Fruit fly (Drosophila melanogaster) whole organism, embryonic: ENCODE data around the gene CG5225.

Experiments used
- Atf-2 ChIP-seq: fragments of 200-800 bp; sonication (Bioruptor generic); optimal IDR thresholded peaks from 2 replicates; lab custom pipeline; 2016; ENCODE audit warnings: missing biosample characterization, missing genetic modification characterization
- CG10979 ChIP-seq: fragments of 200-800 bp; sonication (Bioruptor generic); optimal IDR thresholded peaks from 2 replicates; lab custom pipeline; 2018; ENCODE audit warnings: missing biosample characterization, mild to moderate bottlenecking, missing genetic modification characterization, moderate library complexity
- CG11398 ChIP-seq: fragments of 200-800 bp; sonication (Bioruptor generic); optimal IDR thresholded peaks from 2 replicates; lab custom pipeline; 2016; ENCODE audit warnings: missing biosample characterization, missing genetic modification characterization
- CG12744 ChIP-seq: fragments of 200-800 bp; sonication (Bioruptor generic); optimal IDR thresholded peaks from 2 replicates; lab custom pipeline; 2016; ENCODE audit warnings: missing biosample characterization, missing genetic modification characterization
- CG13624 ChIP-seq: fragments of 200-800 bp; sonication (Bioruptor generic); optimal IDR thresholded peaks from 2 replicates; lab custom pipeline; 2016; ENCODE audit warnings: missing biosample characterization, missing genetic modification characterization
- CG1529 ChIP-seq: fragments of 200-800 bp; sonication (Bioruptor generic); optimal IDR thresholded peaks from 3 replicates; lab custom pipeline; 2018; ENCODE audit warnings: missing biosample characterization, missing genetic modification characterization
- CG16813 ChIP-seq: fragments of 200-800 bp; sonication (Bioruptor generic); IDR thresholded peaks from 3 replicates; pipeline ENCODE4 v1.3.6; 2022; ENCODE audit warnings: missing biosample characterization, missing genetic modification characterization; ENCODE audit not compliant: partially characterized antibody
- CG16863 ChIP-seq: fragments of 200-800 bp; sonication (Bioruptor generic); optimal IDR thresholded peaks from 3 replicates; lab custom pipeline; 2016; ENCODE audit warnings: missing biosample characterization, missing genetic modification characterization
- CG17359 ChIP-seq: fragments of 200-800 bp; sonication (Bioruptor generic); optimal IDR thresholded peaks from 3 replicates; lab custom pipeline; 2018; ENCODE audit warnings: missing biosample characterization, mild to moderate bottlenecking, missing genetic modification characterization, moderate library complexity
- CG2116 ChIP-seq: fragments of 200-800 bp; sonication (Bioruptor generic); optimal IDR thresholded peaks from 3 replicates; lab custom pipeline; 2018; ENCODE audit warnings: missing biosample characterization, mild to moderate bottlenecking, missing genetic modification characterization
- CG2120 ChIP-seq: fragments of 200-800 bp; sonication (Bioruptor generic); optimal IDR thresholded peaks from 3 replicates; lab custom pipeline; 2016; ENCODE audit warnings: missing biosample characterization, missing genetic modification characterization
- CG30403 ChIP-seq: fragments of 200-800 bp; sonication (Bioruptor generic); optimal IDR thresholded peaks from 3 replicates; lab custom pipeline; 2016; ENCODE audit warnings: missing biosample characterization, missing genetic modification characterization
- CG3995 ChIP-seq: fragments of 200-800 bp; sonication (Bioruptor generic); optimal IDR thresholded peaks from 3 replicates; lab custom pipeline; 2016; ENCODE audit warnings: missing biosample characterization, missing genetic modification characterization
- CG5953 ChIP-seq: fragments of 200-800 bp; sonication (Bioruptor generic); IDR thresholded peaks from 2 replicates; pipeline ENCODE4 v1.3.6; 2022; ENCODE audit warnings: missing biosample characterization, missing genetic modification characterization
- CG6791 ChIP-seq: fragments of 200-800 bp; sonication (Bioruptor generic); IDR thresholded peaks from 3 replicates; pipeline ENCODE4 v1.3.6; 2022; ENCODE audit warnings: missing biosample characterization, missing genetic modification characterization; ENCODE audit not compliant: partially characterized antibody
- CG7372 ChIP-seq: fragments of 200-800 bp; sonication (Bioruptor generic); IDR thresholded peaks from 2 replicates; pipeline ENCODE4 v1.3.6; 2022; ENCODE audit warnings: missing biosample characterization, missing genetic modification characterization
- CG9817 ChIP-seq: fragments of 200-800 bp; sonication (Bioruptor generic); optimal IDR thresholded peaks from 2 replicates; lab custom pipeline; 2018; ENCODE audit warnings: missing biosample characterization, mild to moderate bottlenecking, missing genetic modification characterization, moderate library complexity
- CrebB ChIP-seq: fragments of 200-800 bp; sonication (Bioruptor generic); optimal IDR thresholded peaks from 3 replicates; lab custom pipeline; 2018; ENCODE audit warnings: missing biosample characterization, mild to moderate bottlenecking, missing genetic modification characterization
- D19A ChIP-seq: fragments of 200-800 bp; optimal IDR thresholded peaks from 3 replicates; lab custom pipeline; 2019; ENCODE audit warnings: missing biosample characterization, mild to moderate bottlenecking, missing genetic modification characterization, moderate library complexity
- ERR ChIP-seq: fragments of 200-800 bp; sonication (Bioruptor generic); optimal IDR thresholded peaks from 2 replicates; lab custom pipeline; 2016; ENCODE audit warnings: missing biosample characterization, missing genetic modification characterization
- HLH4C ChIP-seq: fragments of 200-800 bp; sonication (Bioruptor generic); IDR thresholded peaks from 3 replicates; pipeline ENCODE4 v1.3.6; 2022; ENCODE audit warnings: missing biosample characterization, missing genetic modification characterization; ENCODE audit not compliant: partially characterized antibody
- Hmr ChIP-seq: fragments of 200-800 bp; sonication (Bioruptor generic); optimal IDR thresholded peaks from 3 replicates; lab custom pipeline; 2017; ENCODE audit warnings: mild to moderate bottlenecking, missing biosample characterization, missing genetic modification reagents, missing genetic modification characterization
- Max ChIP-seq: fragments of 200-800 bp; sonication (Bioruptor generic); optimal IDR thresholded peaks from 2 replicates; lab custom pipeline; 2016; ENCODE audit warnings: missing biosample characterization, mild to moderate bottlenecking, missing genetic modification characterization
- Nf-YC ChIP-seq: fragments of 200-800 bp; optimal IDR thresholded peaks from 3 replicates; lab custom pipeline; 2019; ENCODE audit warnings: missing biosample characterization, mild to moderate bottlenecking, missing genetic modification characterization, moderate library complexity
- Scr ChIP-seq: fragments of 200-800 bp; sonication (Bioruptor generic); IDR thresholded peaks from 2 replicates; pipeline ENCODE4 v1.3.6; 2022; ENCODE audit warnings: missing biosample characterization, missing genetic modification characterization; ENCODE audit not compliant: partially characterized antibody
- Sry-β ChIP-seq: fragments of 200-800 bp; sonication (Bioruptor generic); optimal IDR thresholded peaks from 2 replicates; lab custom pipeline; 2018; ENCODE audit warnings: missing biosample characterization, mild to moderate bottlenecking, missing genetic modification characterization, moderate library complexity
- abd-A ChIP-seq: fragments of 200-800 bp; sonication (Bioruptor generic); optimal IDR thresholded peaks from 3 replicates; lab custom pipeline; 2019; ENCODE audit warnings: missing biosample characterization, mild to moderate bottlenecking, missing genetic modification characterization, moderate library complexity
- amos ChIP-seq: fragments of 200-800 bp; sonication (Bioruptor generic); IDR thresholded peaks from 2 replicates; pipeline ENCODE4 v1.3.6; 2022; ENCODE audit warnings: missing biosample characterization, missing genetic modification characterization; ENCODE audit not compliant: partially characterized antibody
- bbx ChIP-seq: fragments of 200-800 bp; sonication (Bioruptor generic); IDR thresholded peaks from 2 replicates; pipeline ENCODE4 v1.3.6; 2022; ENCODE audit warnings: missing biosample characterization, missing genetic modification characterization; ENCODE audit not compliant: partially characterized antibody
- cad ChIP-seq: fragments of >200 bp; optimal IDR thresholded peaks from 2 replicates; lab custom pipeline; 2017; ENCODE audit warnings: missing biosample characterization, missing genetic modification characterization
- crol ChIP-seq: fragments of 200-800 bp; sonication (Bioruptor generic); IDR thresholded peaks from 2 replicates; pipeline ENCODE4 v1.3.6; 2022; ENCODE audit warnings: missing biosample characterization, missing genetic modification characterization
- ems ChIP-seq: fragments of 200-800 bp; sonication (Bioruptor generic); optimal IDR thresholded peaks from 3 replicates; lab custom pipeline; 2016; ENCODE audit warnings: missing biosample characterization, missing genetic modification characterization
- gsb-n ChIP-seq: fragments of 200-800 bp; sonication (Bioruptor generic); optimal IDR thresholded peaks from 3 replicates; lab custom pipeline; 2018; ENCODE audit warnings: missing biosample characterization, mild to moderate bottlenecking, missing genetic modification characterization
- hbn ChIP-seq: fragments of 200-800 bp; sonication (Bioruptor generic); IDR thresholded peaks from 2 replicates; pipeline ENCODE4 v1.3.6; 2022; ENCODE audit warnings: missing biosample characterization, missing genetic modification characterization; ENCODE audit not compliant: partially characterized antibody
- inv ChIP-seq: fragments of 200-800 bp; sonication (Bioruptor generic); IDR thresholded peaks from 2 replicates; pipeline ENCODE4 v1.3.6; 2022; ENCODE audit warnings: missing biosample characterization, missing genetic modification characterization; ENCODE audit not compliant: partially characterized antibody
- lbe ChIP-seq: fragments of 200-800 bp; sonication (Bioruptor generic); optimal IDR thresholded peaks from 2 replicates; lab custom pipeline; 2016; ENCODE audit warnings: missing biosample characterization, mild to moderate bottlenecking, missing genetic modification characterization
- lmd ChIP-seq: fragments of 200-800 bp; sonication (Bioruptor generic); IDR thresholded peaks from 2 replicates; pipeline ENCODE4 v1.3.6; 2022; ENCODE audit warnings: missing biosample characterization, missing genetic modification characterization
- luna ChIP-seq: fragments of 200-800 bp; sonication (Bioruptor generic); optimal IDR thresholded peaks from 2 replicates; lab custom pipeline; 2016; ENCODE audit warnings: missing biosample characterization, missing genetic modification characterization
- mirr ChIP-seq: fragments of 200-800 bp; sonication (Bioruptor generic); optimal IDR thresholded peaks from 3 replicates; lab custom pipeline; 2018; ENCODE audit warnings: missing biosample characterization, mild to moderate bottlenecking, missing genetic modification characterization
- row ChIP-seq: fragments of 200-800 bp; sonication (Bioruptor generic); IDR thresholded peaks from 3 replicates; pipeline ENCODE4 v1.3.6; 2022; ENCODE audit warnings: missing biosample characterization, missing genetic modification characterization
- slbo ChIP-seq: fragments of 200-800 bp; sonication (Bioruptor generic); IDR thresholded peaks from 2 replicates; pipeline ENCODE4 v1.3.6; 2022; ENCODE audit warnings: missing biosample characterization, missing genetic modification characterization
- sna ChIP-seq: fragments of 200-800 bp; sonication (Bioruptor generic); IDR thresholded peaks from 2 replicates; pipeline ENCODE4 v1.3.6; 2022; ENCODE audit warnings: missing biosample characterization, missing genetic modification characterization; ENCODE audit not compliant: partially characterized antibody
- stwl ChIP-seq: fragments of 200-800 bp; sonication (Bioruptor generic); optimal IDR thresholded peaks from 3 replicates; lab custom pipeline; 2018; ENCODE audit warnings: missing biosample characterization, mild to moderate bottlenecking, missing genetic modification characterization, moderate library complexity
- tin ChIP-seq: fragments of 200-800 bp; sonication (Bioruptor generic); optimal IDR thresholded peaks from 3 replicates; lab custom pipeline; 2016; ENCODE audit warnings: missing biosample characterization, missing genetic modification characterization

The CG5225 gene

DNA sequence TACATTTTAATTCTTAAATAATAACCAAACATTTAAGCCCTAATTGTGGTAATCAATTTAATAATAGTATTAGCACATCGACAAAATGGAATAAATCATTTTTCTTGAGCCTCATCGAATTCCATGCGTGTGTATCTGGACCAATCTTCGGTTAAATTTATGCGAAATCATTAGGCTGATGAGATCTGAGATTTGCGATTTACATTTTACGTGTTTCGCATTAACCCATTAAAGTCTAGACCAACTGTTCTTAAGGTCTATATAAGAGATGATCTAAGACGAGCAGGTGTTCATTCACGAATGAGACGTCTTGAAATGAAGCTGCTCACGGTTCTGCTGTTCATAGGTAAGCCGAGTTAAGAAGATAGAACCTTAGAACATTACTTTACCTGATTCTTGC is 3.0 kb downstream of the CG5225 start, which contains the start of gene CG31268:
CG31268 (plus strand) TSS at position 301 of the 400 bp plus-strand sequence.
- TF ChIP-seq CrebB (tag; lab: Kevin White, UChicago) (no peak), Nf-YC (tag; lab: Kevin White, UChicago) (no peak), CG12744 (GFP tag; lab: Kevin White, UChicago) (no peak), D19A (no peak), amos (GFP tag; lab: Robert Waterston, UW) (no peak)
- TF ChIP-seq, all 482 proteins: peak for 0

DNA sequence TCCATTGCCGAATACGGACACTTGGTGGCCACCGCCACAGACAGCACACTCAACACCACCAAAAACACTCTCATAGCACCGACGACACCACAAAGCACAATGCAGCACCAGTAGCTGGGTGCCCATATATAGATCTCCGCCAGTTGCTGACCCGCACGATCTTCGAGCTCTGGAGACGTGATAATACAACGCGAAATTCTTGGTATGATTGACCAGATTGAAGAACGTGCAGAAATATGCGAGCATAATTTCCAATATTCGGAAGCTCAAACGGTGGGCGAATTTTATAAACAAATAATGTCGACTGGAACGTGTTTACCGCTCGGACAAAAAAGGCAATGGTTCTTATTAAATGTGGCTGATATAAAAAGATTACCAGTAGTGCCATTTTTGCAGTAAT is 7.5 kb downstream of the CG5225 start, which contains the start of gene CG4009:
CG4009 (minus strand) TSS at position 101 of the 400 bp plus-strand sequence.
- no peak for TF ChIP-seq hbn (GFP tag; lab: Robert Waterston, UW)
- TF ChIP-seq slbo (GFP tag; lab: Robert Waterston, UW), result no peak
- no peak for TF ChIP-seq Hmr (GFP tag; lab: Kevin White, UChicago)
- no peak for TF ChIP-seq crol (GFP tag; lab: Robert Waterston, UW)
- TF ChIP-seq abd-A (tag; lab: Kevin White, UChicago), result no peak
- no peak for TF ChIP-seq CG17359
- TF ChIP-seq amos (GFP tag; lab: Robert Waterston, UW), result no peak
- TF ChIP-seq CG16863, result no peak
- TF ChIP-seq cad (GFP tag; lab: Kevin White, UChicago), result no peak
- no peak for TF ChIP-seq Max (GFP tag; lab: Kevin White, UChicago)

DNA sequence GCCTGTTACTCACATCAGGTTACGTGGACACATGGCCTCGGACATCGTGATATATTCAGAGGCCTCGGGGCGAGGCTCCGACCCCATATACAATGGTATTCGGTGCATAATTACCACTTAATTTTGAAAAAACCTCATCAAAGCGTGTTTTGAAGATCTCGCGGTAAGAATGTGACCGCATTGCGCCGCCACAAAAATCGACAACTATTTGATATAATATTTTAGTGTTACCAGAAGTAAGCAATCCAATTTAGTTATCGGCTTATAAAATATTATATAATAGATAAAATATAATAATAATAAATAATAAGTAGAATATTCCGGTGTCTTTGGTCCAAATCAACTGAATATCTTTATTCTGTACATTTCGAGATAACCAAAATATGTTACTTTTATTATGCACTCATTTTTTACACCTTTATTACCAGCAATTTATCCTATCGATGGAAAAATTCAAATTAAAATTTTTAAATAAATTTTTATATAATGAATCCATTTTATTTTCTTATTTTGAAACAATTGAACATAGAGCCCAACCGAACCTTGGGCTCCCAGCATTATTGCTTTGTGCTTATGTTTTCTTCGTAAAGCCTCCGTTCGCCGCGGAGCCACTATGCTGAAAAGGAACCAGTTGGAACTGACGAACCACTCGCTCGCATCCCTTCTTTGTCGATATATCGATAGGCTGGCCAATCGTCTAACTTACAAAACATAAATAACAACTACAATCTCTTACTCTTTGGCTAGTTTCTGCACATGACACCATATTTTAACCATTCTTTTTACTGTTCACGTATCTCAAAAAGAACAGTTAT is 11.7 kb downstream of the CG5225 start, which contains the start of the genes CG18213 and Trm7-32:
CG18213 (minus strand) TSS at position 211 of the 815 bp plus-strand sequence.
Trm7-32 (plus strand) TSS at position 690 of the 815 bp plus-strand sequence.
- no peak for TF ChIP-seq gsb-n (tag; lab: Kevin White, UChicago)
- TF ChIP-seq CG5953 (GFP tag; lab: Robert Waterston, UW), result no peak
- TF ChIP-seq row (GFP tag; lab: Robert Waterston, UW), result peak; percentile 89
- TF ChIP-seq tin (GFP tag; lab: Kevin White, UChicago), result peak; percentile 18
- TF ChIP-seq CG1529 (GFP tag; lab: Kevin White, UChicago), result no peak
- no peak for TF ChIP-seq Atf-2
- peak; percentile 72 for TF ChIP-seq hbn (GFP tag; lab: Robert Waterston, UW)
- TF ChIP-seq luna (GFP tag; lab: Kevin White, UChicago), result peak; percentile 3
- no peak for TF ChIP-seq mirr
- peak; percentile 35 for TF ChIP-seq CG9817
- TF ChIP-seq inv (GFP tag; lab: Robert Waterston, UW), result peak; percentile 79
- TF ChIP-seq CG3995, result peak; percentile 12
- TF ChIP-seq ERR, result no peak
- TF ChIP-seq CG11398, result no peak
- peak; percentile 58 for TF ChIP-seq Sry-β (GFP tag; lab: Kevin White, UChicago)
- peak; percentile 84 for TF ChIP-seq CG16813 (GFP tag; lab: Robert Waterston, UW)
- TF ChIP-seq CG30403, result peak; percentile 4
- peak; percentile 12 for TF ChIP-seq ems
- peak; percentile 10; the same call in 1 of the 2 replicates for TF ChIP-seq CG7372 (GFP tag; lab: Robert Waterston, UW)
- TF ChIP-seq bbx (GFP tag; lab: Robert Waterston, UW), result peak; percentile 89
- TF ChIP-seq lmd (GFP tag; lab: Robert Waterston, UW), result no peak; the same call in 1 of the 2 replicates
- peak; percentile 80 for TF ChIP-seq sna (GFP tag; lab: Robert Waterston, UW)
- TF ChIP-seq lbe (GFP tag; lab: Kevin White, UChicago), result no peak
- TF ChIP-seq CG13624 (GFP tag; lab: Kevin White, UChicago), result peak; percentile 18
- TF ChIP-seq CG2116 (GFP tag; lab: Kevin White, UChicago), result peak; percentile 59
- peak; percentile 87 for TF ChIP-seq Scr (GFP tag; lab: Robert Waterston, UW)
- TF ChIP-seq CG10979, result peak; percentile 18
- TF ChIP-seq CG2120 (GFP tag; lab: Kevin White, UChicago), result peak; percentile 59
- peak; percentile 87 for TF ChIP-seq CG6791
- TF ChIP-seq stwl, result peak; percentile 17
- peak; percentile 80 for TF ChIP-seq HLH4C
